Fruit fly (Drosophila melanogaster): ENCODE results near the gene CG9706.

dm6 chr3L:16782218-16782763, 519 bp upstream of the CG9706 start:
- TF ChIP-seq h (optimal IDR thresholded peaks at IDR 0.05): no peak
- no peak for TF ChIP-seq psq (optimal IDR thresholded peaks at IDR 0.05)
- no peak for TF ChIP-seq Sin3A (optimal IDR thresholded peaks at IDR 0.05)

All from Kc167 (cell line).